1 fruit fly cellular context compared by ENCODE assay signal in the genomic region with DNA sequence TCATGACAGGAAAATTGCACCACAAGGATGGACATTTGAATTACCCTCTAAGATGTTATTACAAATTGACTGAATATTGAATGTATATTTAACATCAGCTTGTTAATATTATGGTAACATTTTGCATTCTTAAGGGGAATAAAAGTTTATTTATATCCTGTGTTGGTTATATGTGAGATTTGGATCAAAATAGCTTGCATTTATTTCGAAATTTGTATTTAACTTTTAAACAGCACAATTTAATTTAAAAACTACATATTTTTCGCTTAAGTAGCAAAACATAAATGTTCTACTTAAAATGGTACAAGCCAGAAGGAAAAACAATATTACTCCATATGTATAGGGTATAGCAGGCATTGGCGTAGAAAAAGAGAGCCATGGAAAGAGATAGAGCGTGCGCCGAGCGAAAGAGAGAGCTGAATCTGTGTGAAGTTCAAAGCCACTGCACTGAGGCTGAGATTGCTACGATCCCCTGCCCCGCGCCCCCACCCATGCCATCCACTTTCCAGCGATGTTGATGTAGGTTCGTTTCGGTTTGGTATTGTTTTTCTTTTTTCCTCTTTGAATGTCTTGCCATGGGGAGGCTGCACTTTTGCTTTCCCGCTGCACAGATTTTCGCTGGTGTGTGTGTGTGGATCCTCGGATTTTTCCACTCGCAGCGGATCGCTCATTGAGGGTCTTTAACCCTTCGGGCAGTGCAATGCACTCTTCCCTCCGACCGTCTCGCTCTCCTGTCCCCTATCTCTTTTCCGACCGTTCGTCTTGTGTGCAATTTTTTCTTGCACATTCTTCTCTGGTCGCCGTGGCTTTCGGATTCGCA.
TF ChIP-seq lines count a peak whose summit lies in the region.

No protein-coding gene starts in this region.

TF ChIP-seq in whole organism, embryonic, 481 proteins besides CTCF, POLR2A, EP300 and RAD21 (continued from another document and continues in another):
- TF ChIP-seq Kr (GFP tag; optimal IDR thresholded peaks at IDR 0.05; lab: Kevin White, UChicago) (peak; percentile 54), Hmr (GFP tag; optimal IDR thresholded peaks at IDR 0.05; lab: Kevin White, UChicago) (peak; percentile 52), CG17186 (GFP tag; optimal IDR thresholded peaks at IDR 0.05; lab: Kevin White, UChicago) (peak; percentile 30), CG8944 (GFP tag; optimal IDR thresholded peaks at IDR 0.05; lab: Kevin White, UChicago) (peak; percentile 60), CG4730 (GFP tag; IDR thresholded peaks at IDR 0.05; lab: Robert Waterston, UW) (0 out of 2 replicates have a peak, but pooled peaks have one; percentile 32), stc (GFP tag; IDR thresholded peaks at IDR 0.05; lab: Robert Waterston, UW) (no peak), CG13624 (GFP tag; optimal IDR thresholded peaks at IDR 0.05; lab: Kevin White, UChicago) (peak; percentile 43), Ptx1 (GFP tag; IDR thresholded peaks at IDR 0.05; lab: Robert Waterston, UW) (peak; percentile 61), sr (GFP tag; IDR thresholded peaks at IDR 0.05; lab: Robert Waterston, UW) (no peak), Dll (GFP tag; IDR thresholded peaks at IDR 0.05; lab: Robert Waterston, UW; ENCODE audit: partially characterized antibody) (no peak), HLHmδ (GFP tag; optimal IDR thresholded peaks at IDR 0.05; lab: Kevin White, UChicago) (no peak), CG11247 (GFP tag; IDR thresholded peaks at IDR 0.05; lab: Robert Waterston, UW) (no peak), CG4328 (GFP tag; optimal IDR thresholded peaks at IDR 0.05; lab: Kevin White, UChicago) (peak; percentile 45), pb (GFP tag; optimal IDR thresholded peaks at IDR 0.05; lab: Kevin White, UChicago) (peak; percentile 52), dimm (GFP tag; IDR thresholded peaks at IDR 0.05; lab: Robert Waterston, UW) (no peak), TFAM (GFP tag; optimal IDR thresholded peaks at IDR 0.05; lab: Kevin White, UChicago) (no peak), Chrac-16 (GFP tag; optimal IDR thresholded peaks at IDR 0.05; lab: Kevin White, UChicago) (peak; percentile 89), CG9876 (GFP tag; optimal IDR thresholded peaks at IDR 0.05; lab: Kevin White, UChicago) (peak; percentile 13), Asciz (GFP tag; optimal IDR thresholded peaks at IDR 0.05; lab: Kevin White, UChicago) (peak; percentile 79), Antp (GFP tag; optimal IDR thresholded peaks at IDR 0.05; lab: Kevin White, UChicago) (peak; percentile 37), luna (GFP tag; optimal IDR thresholded peaks at IDR 0.05; lab: Kevin White, UChicago) (no peak), CG10959 (GFP tag; IDR thresholded peaks at IDR 0.05; lab: Robert Waterston, UW) (no peak), caup (GFP tag; optimal IDR thresholded peaks at IDR 0.05; lab: Kevin White, UChicago; ENCODE audit: severe bottlenecking) (peak; percentile 30), Lpt (GFP tag; optimal IDR thresholded peaks at IDR 0.05; lab: Kevin White, UChicago) (no peak), btn (GFP tag; optimal IDR thresholded peaks at IDR 0.05; lab: Kevin White, UChicago) (peak; percentile 57), CG2199 (GFP tag; IDR thresholded peaks at IDR 0.05; lab: Robert Waterston, UW) (peak; percentile 73; the same call in 2 of the 3 replicates), grn (GFP tag; optimal IDR thresholded peaks at IDR 0.05; lab: Kevin White, UChicago) (peak; percentile 28), CG6689 (GFP tag; IDR thresholded peaks at IDR 0.05; lab: Robert Waterston, UW) (peak; percentile 72), kni (GFP tag; optimal IDR thresholded peaks at IDR 0.05; lab: Kevin White, UChicago) (peak; percentile 67), otp (GFP tag; IDR thresholded peaks at IDR 0.05; lab: Robert Waterston, UW) (peak; percentile 56; the same call in 2 of the 3 replicates), ranshi (GFP tag; IDR thresholded peaks at IDR 0.05; lab: Robert Waterston, UW) (peak; percentile 49; the same call in 1 of the 2 replicates), dpn (GFP tag; optimal IDR thresholded peaks at IDR 0.05; lab: Kevin White, UChicago) (peak; percentile 75 to 79), CG11695 (GFP tag; IDR thresholded peaks at IDR 0.05; lab: Robert Waterston, UW) (peak; percentile 66), Trl (optimal IDR thresholded peaks at IDR 0.05; lab: Kevin White, UChicago) (peak; percentile 8 to 56), Trl (GFP tag; optimal IDR thresholded peaks at IDR 0.05; lab: Kevin White, UChicago) (peak; percentile 67), CG6254 (GFP tag; optimal IDR thresholded peaks at IDR 0.05; lab: Kevin White, UChicago) (peak; percentile 76), CG15073 (GFP tag; optimal IDR thresholded peaks at IDR 0.05; lab: Kevin White, UChicago) (peak; percentile 47), Sry-δ (GFP tag; optimal IDR thresholded peaks at IDR 0.05; lab: Kevin White, UChicago) (peak; percentile 33), CG33557 (GFP tag; optimal IDR thresholded peaks at IDR 0.05; lab: Kevin White, UChicago) (peak; percentile 97), B-H1 (GFP tag; IDR thresholded peaks at IDR 0.05; lab: Robert Waterston, UW) (no peak), CG16863 (GFP tag; optimal IDR thresholded peaks at IDR 0.05; lab: Kevin White, UChicago) (peak; percentile 86), ara (GFP tag; IDR thresholded peaks at IDR 0.05; lab: Robert Waterston, UW) (peak; percentile 66), tio (GFP tag; optimal IDR thresholded peaks at IDR 0.05; lab: Kevin White, UChicago) (peak; percentile 92), slbo (GFP tag; IDR thresholded peaks at IDR 0.05; lab: Robert Waterston, UW) (0 out of 2 replicates have a peak, but pooled peaks have one; percentile 2), yki (optimal IDR thresholded peaks at IDR 0.05; lab: Kevin White, UChicago) (no peak), CG18764 (GFP tag; optimal IDR thresholded peaks at IDR 0.05; lab: Kevin White, UChicago) (peak; percentile 56), H2.0 (GFP tag; IDR thresholded peaks at IDR 0.05; lab: Robert Waterston, UW) (no peak), CG11723 (GFP tag; optimal IDR thresholded peaks at IDR 0.05; lab: Kevin White, UChicago) (peak; percentile 70), usp (GFP tag; optimal IDR thresholded peaks at IDR 0.05; lab: Kevin White, UChicago) (no peak), Dek (tag; optimal IDR thresholded peaks at IDR 0.05; lab: Kevin White, UChicago) (peak; percentile 29), CG6854 (GFP tag; optimal IDR thresholded peaks at IDR 0.05; lab: Kevin White, UChicago) (no peak), tx (GFP tag; optimal IDR thresholded peaks at IDR 0.05; lab: Kevin White, UChicago) (peak; percentile 59), CG12104 (GFP tag; optimal IDR thresholded peaks at IDR 0.05; lab: Kevin White, UChicago) (peak; percentile 85), CG17328 (GFP tag; IDR thresholded peaks at IDR 0.05; lab: Robert Waterston, UW) (peak; percentile 72), org-1 (GFP tag; optimal IDR thresholded peaks at IDR 0.05; lab: Kevin White, UChicago) (peak; percentile 73), CG8765 (GFP tag; IDR thresholded peaks at IDR 0.05; lab: Robert Waterston, UW) (no peak; the same call in 1 of the 2 replicates), kah (GFP tag; optimal IDR thresholded peaks at IDR 0.05; lab: Kevin White, UChicago) (no peak), Hr3 (GFP tag; optimal IDR thresholded peaks at IDR 0.05; lab: Kevin White, UChicago) (peak; percentile 82), ind (GFP tag; optimal IDR thresholded peaks at IDR 0.05; lab: Kevin White, UChicago) (peak; percentile 53), Fer2 (tag; optimal IDR thresholded peaks at IDR 0.05; lab: Kevin White, UChicago) (no peak), dmrt99B (tag; optimal IDR thresholded peaks at IDR 0.05; lab: Kevin White, UChicago) (peak; percentile 84), crp (GFP tag; optimal IDR thresholded peaks at IDR 0.05; lab: Kevin White, UChicago) (peak in 1 of 2 experiments; percentile 29), chif (GFP tag; optimal IDR thresholded peaks at IDR 0.05; lab: Kevin White, UChicago) (peak; percentile 77 to 93), CG14710 (tag; optimal IDR thresholded peaks at IDR 0.05; lab: Kevin White, UChicago) (peak; percentile 95), nerfin-2 (GFP tag; IDR thresholded peaks at IDR 0.05; lab: Robert Waterston, UW; ENCODE audit: partially characterized antibody) (no peak), CG3847 (GFP tag; IDR thresholded peaks at IDR 0.05; lab: Robert Waterston, UW) (no peak), CG4854 (GFP tag; optimal IDR thresholded peaks at IDR 0.05; lab: Kevin White, UChicago) (peak; percentile 28), danr (GFP tag; IDR thresholded peaks at IDR 0.05; lab: Robert Waterston, UW) (peak; percentile 50), CG6175 (GFP tag; IDR thresholded peaks at IDR 0.05; lab: Robert Waterston, UW) (no peak), nau (GFP tag; optimal IDR thresholded peaks at IDR 0.05; lab: Kevin White, UChicago) (peak; percentile 62), br (optimal IDR thresholded peaks at IDR 0.05; lab: Kevin White, UChicago) (no peak), CG10267 (tag; optimal IDR thresholded peaks at IDR 0.05; lab: Kevin White, UChicago) (peak; percentile 89), B-H2 (GFP tag; optimal IDR thresholded peaks at IDR 0.05; lab: Kevin White, UChicago) (no peak), Ada2b (GFP tag; IDR thresholded peaks at IDR 0.05; lab: Robert Waterston, UW) (no peak), Nf-YA (GFP tag; IDR thresholded peaks at IDR 0.05; lab: Robert Waterston, UW) (no peak), HLH4C (GFP tag; IDR thresholded peaks at IDR 0.05; lab: Robert Waterston, UW; ENCODE audit: partially characterized antibody) (no peak), CG11085 (GFP tag; IDR thresholded peaks at IDR 0.05; lab: Robert Waterston, UW) (no peak), slou (GFP tag; optimal IDR thresholded peaks at IDR 0.05; lab: Kevin White, UChicago) (peak; percentile 2), tna (GFP tag; IDR thresholded peaks at IDR 0.05; lab: Robert Waterston, UW; ENCODE audit: partially characterized antibody) (0 out of 2 replicates have a peak, but pooled peaks have one; percentile 27), sob (GFP tag; IDR thresholded peaks at IDR 0.05; lab: Robert Waterston, UW) (no peak), CG3407 (GFP tag; optimal IDR thresholded peaks at IDR 0.05; lab: Kevin White, UChicago) (peak; percentile 72), CHES-1-like (GFP tag; optimal IDR thresholded peaks at IDR 0.05; lab: Kevin White, UChicago) (peak; percentile 75), Doc3 (GFP tag; IDR thresholded peaks at IDR 0.05; lab: Robert Waterston, UW; ENCODE audit: partially characterized antibody) (no peak), CG1603 (tag; optimal IDR thresholded peaks at IDR 0.05; lab: Kevin White, UChicago) (peak; percentile 66), H15 (GFP tag; IDR thresholded peaks at IDR 0.05; lab: Robert Waterston, UW) (peak; percentile 57; the same call in 2 of the 3 replicates), Med (GFP tag; lab: Kevin White, UChicago) (peak; percentile 73), CG13775 (GFP tag; optimal IDR thresholded peaks at IDR 0.05; lab: Kevin White, UChicago) (peak; percentile 90), CG33213 (GFP tag; optimal IDR thresholded peaks at IDR 0.05; lab: Kevin White, UChicago) (no peak), bcd (GFP tag; optimal IDR thresholded peaks at IDR 0.05; lab: Kevin White, UChicago) (peak; percentile 78), disco-r (GFP tag; optimal IDR thresholded peaks at IDR 0.05; lab: Kevin White, UChicago) (peak; percentile 50), jing (GFP tag; optimal IDR thresholded peaks at IDR 0.05; lab: Kevin White, UChicago) (peak; percentile 61), CG12659 (GFP tag; optimal IDR thresholded peaks at IDR 0.05; lab: Kevin White, UChicago) (peak; percentile 66), CG6654 (GFP tag; optimal IDR thresholded peaks at IDR 0.05; lab: Kevin White, UChicago) (peak; percentile 5), seq (GFP tag; IDR thresholded peaks at IDR 0.05; lab: Robert Waterston, UW) (peak; percentile 44; the same call in 1 of the 2 replicates), CG7963 (GFP tag; IDR thresholded peaks at IDR 0.05; lab: Robert Waterston, UW; ENCODE audit: partially characterized antibody) (no peak), CG8089 (GFP tag; optimal IDR thresholded peaks at IDR 0.05; lab: Kevin White, UChicago) (peak; percentile 84), Camta (GFP tag; optimal IDR thresholded peaks at IDR 0.05; lab: Kevin White, UChicago) (peak; percentile 86), ato (GFP tag; IDR thresholded peaks at IDR 0.05; lab: Robert Waterston, UW; ENCODE audit: partially characterized antibody) (no peak), gfzf (GFP tag; optimal IDR thresholded peaks at IDR 0.05; lab: Kevin White, UChicago) (no peak), zfh1 (GFP tag; IDR thresholded peaks at IDR 0.05; lab: Robert Waterston, UW) (peak; percentile 71; the same call in 2 of the 3 replicates), HHEX (GFP tag; optimal IDR thresholded peaks at IDR 0.05; lab: Kevin White, UChicago) (peak; percentile 46), trem (tag; optimal IDR thresholded peaks at IDR 0.05; lab: Kevin White, UChicago) (peak; percentile 91), al (GFP tag; IDR thresholded peaks at IDR 0.05; lab: Robert Waterston, UW) (no peak), Lhr (GFP tag; optimal IDR thresholded peaks at IDR 0.05; lab: Kevin White, UChicago) (peak; percentile 71), YL-1 (GFP tag; optimal IDR thresholded peaks at IDR 0.05; lab: Kevin White, UChicago) (peak; percentile 46), insv (GFP tag; optimal IDR thresholded peaks at IDR 0.05; lab: Kevin White, UChicago) (no peak), CG32772 (GFP tag; IDR thresholded peaks at IDR 0.05; lab: Robert Waterston, UW) (peak; percentile 33; the same call in 1 of the 2 replicates), CG14050 (GFP tag; IDR thresholded peaks at IDR 0.05; lab: Robert Waterston, UW) (no peak), CG9797 (GFP tag; optimal IDR thresholded peaks at IDR 0.05; lab: Kevin White, UChicago) (no peak), repo (GFP tag; optimal IDR thresholded peaks at IDR 0.05; lab: Kevin White, UChicago) (peak; percentile 47), CG11456 (GFP tag; IDR thresholded peaks at IDR 0.05; lab: Robert Waterston, UW) (no peak), knrl (GFP tag; IDR thresholded peaks at IDR 0.05; lab: Robert Waterston, UW; ENCODE audit: partially characterized antibody) (no peak), pum (GFP tag; optimal IDR thresholded peaks at IDR 0.05; lab: Kevin White, UChicago) (peak; percentile 85), unc-4 (GFP tag; IDR thresholded peaks at IDR 0.05; lab: Robert Waterston, UW; ENCODE audit: partially characterized antibody) (no peak), CoRest (tag; optimal IDR thresholded peaks at IDR 0.05; lab: Kevin White, UChicago) (peak; percentile 93), CG2120 (GFP tag; optimal IDR thresholded peaks at IDR 0.05; lab: Kevin White, UChicago) (peak; percentile 41), CG15601 (tag; optimal IDR thresholded peaks at IDR 0.05; lab: Kevin White, UChicago) (peak; percentile 89), dan (GFP tag; IDR thresholded peaks at IDR 0.05; lab: Robert Waterston, UW) (peak; percentile 72), CG11504 (tag; optimal IDR thresholded peaks at IDR 0.05; lab: Kevin White, UChicago) (peak; percentile 85), CG17612 (GFP tag; IDR thresholded peaks at IDR 0.05; lab: Robert Waterston, UW) (no peak)
